Worm (Caenorhabditis elegans) whole organism, early embryonic: Measurements from ENCODE around the gene gnrr-3.

Source experiments
- B0310.2 ChIP-seq: sonication (generic microtip); optimal IDR thresholded peaks from 2 replicates; lab custom pipeline; 2016; ENCODE audit warnings: mild to moderate bottlenecking, missing genetic modification characterization, missing compliant biosample characterization
- F13C5.2 ChIP-seq: sonication (generic microtip); optimal IDR thresholded peaks from 2 replicates; lab custom pipeline; 2017; ENCODE audit warnings: mild to moderate bottlenecking, missing genetic modification characterization, inconsistent platforms, missing compliant biosample characterization
- aly-1 ChIP-seq: sonication (generic microtip); optimal IDR thresholded peaks from 2 replicates; lab custom pipeline; 2016; ENCODE audit warnings: missing genetic modification characterization, missing compliant biosample characterization
- ama-1 ChIP-seq: fragments of 150-350 bp; optimal IDR thresholded peaks from 2 replicates; lab custom pipeline; 2014
- ceh-13 ChIP-seq: fragments of 200-800 bp; sonication (Bioruptor generic); optimal IDR thresholded peaks from 2 replicates; lab custom pipeline; 2018; ENCODE audit warnings: mild to moderate bottlenecking, missing genetic modification characterization, missing compliant biosample characterization
- ceh-36 ChIP-seq: sonication (generic microtip); optimal IDR thresholded peaks from 2 replicates; lab custom pipeline; 2016; ENCODE audit warnings: missing genetic modification characterization, inconsistent platforms, missing compliant biosample characterization
- ets-7 ChIP-seq: sonication (generic microtip); optimal IDR thresholded peaks from 2 replicates; lab custom pipeline; 2016; ENCODE audit warnings: missing genotype, missing genetic modification characterization, missing compliant biosample characterization
- flt-1 ChIP-seq: fragments of 200-800 bp; sonication (Bioruptor generic); IDR thresholded peaks from 2 replicates; pipeline ENCODE4 v1.3.6; 2022; ENCODE audit warnings: missing genetic modification characterization, missing compliant biosample characterization
- hmbx-1 ChIP-seq: sonication (generic microtip); optimal IDR thresholded peaks from 2 replicates; lab custom pipeline; 2016; ENCODE audit warnings: mild to moderate bottlenecking, missing genetic modification characterization, missing compliant biosample characterization
- hmg-4 ChIP-seq: fragments of 200-800 bp; sonication (Bioruptor generic); optimal IDR thresholded peaks from 2 replicates; lab custom pipeline; 2018; ENCODE audit warnings: mild to moderate bottlenecking, missing genetic modification characterization, missing compliant biosample characterization
- hnd-1 ChIP-seq: sonication (generic microtip); optimal IDR thresholded peaks from 2 replicates; lab custom pipeline; 2016; ENCODE audit warnings: missing genetic modification characterization, missing compliant biosample characterization
- pes-1 ChIP-seq: fragments of 200-800 bp; sonication (Bioruptor generic); IDR thresholded peaks from 2 replicates; pipeline ENCODE4 v1.3.6; 2022; ENCODE audit warnings: missing genetic modification reagents, missing genetic modification characterization, missing compliant biosample characterization
- scrt-1 ChIP-seq: fragments of 200-800 bp; sonication (Bioruptor generic); IDR thresholded peaks from 2 replicates; pipeline ENCODE4 v1.3.6; 2022; ENCODE audit warnings: missing genetic modification characterization, missing compliant biosample characterization
- sea-1 ChIP-seq: fragments of 200-800 bp; sonication (Bioruptor generic); conservative IDR thresholded peaks from 2 replicates; pipeline ENCODE4 v1.3.6; 2022; ENCODE audit warnings: missing genetic modification characterization, missing compliant biosample characterization
- tbx-11 ChIP-seq: fragments of 200-800 bp; sonication (Bioruptor generic); IDR thresholded peaks from 2 replicates; pipeline ENCODE4 v1.3.6; 2022; ENCODE audit warnings: missing genetic modification characterization, missing compliant biosample characterization
- tbx-37 ChIP-seq: fragments of 200-800 bp; sonication (Bioruptor generic); conservative IDR thresholded peaks from 2 replicates; pipeline ENCODE4 v1.3.6; 2022; ENCODE audit warnings: missing genetic modification reagents, missing genetic modification characterization, missing compliant biosample characterization
- tra-4 ChIP-seq: sonication (generic microtip); optimal IDR thresholded peaks from 2 replicates; lab custom pipeline; 2017; ENCODE audit warnings: missing genetic modification characterization, missing compliant biosample characterization

Gene gnrr-3

ce11 chrX:10092864-10093263 lies 43.6 kb downstream of the gnrr-3 start, which contains the start of gene flp-3:
flp-3 (minus strand) TSS chrX:10092964.
- no peak for TF ChIP-seq flt-1 (GFP tag; lab: Robert Waterston, UW)
- TF ChIP-seq B0310.2 (tag; lab: Kevin White, UChicago), result no peak
- TF ChIP-seq tbx-11 (GFP tag; lab: Robert Waterston, UW), result no peak
- no peak for TF ChIP-seq sea-1 (GFP tag; lab: Robert Waterston, UW)
- no peak for TF ChIP-seq ceh-36 (tag; lab: Kevin White, UChicago)
- TF ChIP-seq hmbx-1 (tag; lab: Kevin White, UChicago), result no peak
- TF ChIP-seq ets-7 (tag; lab: Kevin White, UChicago), result no peak
- TF ChIP-seq hnd-1, result no peak
- TF ChIP-seq aly-1 (tag; lab: Kevin White, UChicago), result no peak
- TF ChIP-seq scrt-1 (GFP tag; lab: Robert Waterston, UW), result no peak
- TF ChIP-seq tra-4 (tag; lab: Kevin White, UChicago), result no peak
- no peak for TF ChIP-seq hmg-4 (GFP tag; lab: Kevin White, UChicago)

- no peak for TF ChIP-seq hmbx-1 (tag; lab: Kevin White, UChicago)
- no peak for TF ChIP-seq ceh-13 (GFP tag; lab: Kevin White, UChicago)
- TF ChIP-seq tbx-11 (GFP tag; lab: Robert Waterston, UW), result no peak
- TF ChIP-seq ama-1 (lab: Kevin White, UChicago), result no peak
- no peak for TF ChIP-seq B0310.2 (tag; lab: Kevin White, UChicago)
- no peak for TF ChIP-seq pes-1 (GFP tag; lab: Robert Waterston, UW)
- TF ChIP-seq ets-7 (tag; lab: Kevin White, UChicago), result no peak
- TF ChIP-seq aly-1 (tag; lab: Kevin White, UChicago), result no peak
- no peak for TF ChIP-seq scrt-1 (GFP tag; lab: Robert Waterston, UW)
- TF ChIP-seq tbx-37 (GFP tag; lab: Robert Waterston, UW), result no peak
- TF ChIP-seq flt-1 (GFP tag; lab: Robert Waterston, UW), result no peak
- TF ChIP-seq ceh-36 (tag; lab: Kevin White, UChicago), result no peak
- TF ChIP-seq tra-4 (tag; lab: Kevin White, UChicago), result no peak
- TF ChIP-seq F13C5.2 (tag; lab: Kevin White, UChicago), result no peak
- no peak for TF ChIP-seq hnd-1
- TF ChIP-seq hmg-4 (GFP tag; lab: Kevin White, UChicago), result no peak
Observed at ce11 chrX:10095145-10095544, 45.9 kb downstream of the gnrr-3 start, which contains the start of gene flp-2. flp-2 (minus strand) TSS chrX:10095245.
